Fruit fly (Drosophila melanogaster) ovary, adult (tissue): ENCODE results near the gene stumps.

Experiments
- CG17801 ChIP-seq: fragments of 200-800 bp; optimal IDR thresholded peaks from 2 replicates; lab custom pipeline; 2019; ENCODE audit warnings: missing biosample characterization, mild to moderate bottlenecking, missing genetic modification characterization, moderate library complexity; ENCODE audit not compliant: partially characterized antibody

Gene stumps

DNA sequence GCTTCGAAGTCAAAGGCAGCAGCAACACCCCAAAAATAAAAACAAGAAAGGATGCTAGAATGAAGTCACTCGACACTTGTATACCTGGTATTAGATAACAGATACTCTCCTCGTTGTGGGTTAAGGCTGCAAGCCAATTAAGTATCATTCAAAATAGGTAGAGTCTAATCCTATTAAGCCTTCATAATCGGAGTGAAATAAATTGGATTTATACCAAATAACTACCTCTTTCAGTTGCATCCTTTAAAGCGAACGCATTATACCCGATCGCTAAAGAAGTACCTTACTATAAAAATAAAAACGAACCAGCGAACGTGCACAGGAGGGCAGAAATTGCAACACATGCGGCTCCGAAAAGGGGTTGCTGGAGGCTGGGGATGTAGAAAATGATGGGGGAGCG, 45.6 kb downstream of the stumps start:
- no peak for TF ChIP-seq CG17801 (GFP tag; lab: Kevin White, UChicago)

DNA sequence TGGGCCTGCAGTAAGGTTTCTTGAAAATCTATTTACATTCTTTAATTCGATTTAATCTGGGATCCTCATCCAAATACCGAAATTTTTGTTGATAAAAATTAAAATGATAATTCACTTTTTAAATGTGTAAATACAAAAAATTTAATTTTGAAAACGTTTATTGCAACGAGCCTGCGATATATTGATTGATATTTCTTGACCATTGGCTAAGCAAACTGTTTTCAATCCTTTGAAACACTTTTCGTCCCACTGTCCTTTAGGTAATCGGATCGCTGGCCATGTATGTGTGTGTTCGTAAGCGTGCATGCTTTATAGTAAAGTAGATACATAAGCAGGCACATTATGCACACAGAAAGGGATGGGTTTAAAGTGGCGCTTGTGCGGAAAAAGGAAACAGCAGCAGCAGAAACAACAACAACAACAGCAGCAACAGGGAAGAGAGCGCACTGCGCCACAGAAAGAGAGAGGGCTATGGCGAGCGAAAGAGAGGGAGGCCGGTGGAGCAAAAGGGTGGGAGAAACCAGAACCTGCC, 47.1 kb downstream of the stumps start:
- no peak for TF ChIP-seq CG17801 (GFP tag; lab: Kevin White, UChicago)

DNA sequence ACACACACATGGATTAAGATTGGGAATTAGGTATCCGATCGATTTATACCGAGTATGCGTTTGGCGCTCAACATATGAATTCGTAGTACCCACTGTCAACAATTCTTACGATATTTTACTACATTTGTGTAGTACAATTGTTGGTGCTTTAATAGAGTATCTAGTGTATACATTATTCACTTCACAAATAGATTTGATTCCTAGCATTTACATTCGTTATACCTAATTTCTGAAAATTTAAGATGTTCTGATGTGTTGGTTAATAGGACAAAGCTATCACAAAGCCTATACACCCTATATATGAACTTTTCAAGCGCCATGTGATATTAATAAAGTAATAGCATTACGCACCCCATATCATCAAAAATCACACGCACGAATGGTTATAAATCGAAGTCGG, 47.7 kb downstream of the stumps start:
- TF ChIP-seq CG17801 (GFP tag; lab: Kevin White, UChicago): no peak

DNA sequence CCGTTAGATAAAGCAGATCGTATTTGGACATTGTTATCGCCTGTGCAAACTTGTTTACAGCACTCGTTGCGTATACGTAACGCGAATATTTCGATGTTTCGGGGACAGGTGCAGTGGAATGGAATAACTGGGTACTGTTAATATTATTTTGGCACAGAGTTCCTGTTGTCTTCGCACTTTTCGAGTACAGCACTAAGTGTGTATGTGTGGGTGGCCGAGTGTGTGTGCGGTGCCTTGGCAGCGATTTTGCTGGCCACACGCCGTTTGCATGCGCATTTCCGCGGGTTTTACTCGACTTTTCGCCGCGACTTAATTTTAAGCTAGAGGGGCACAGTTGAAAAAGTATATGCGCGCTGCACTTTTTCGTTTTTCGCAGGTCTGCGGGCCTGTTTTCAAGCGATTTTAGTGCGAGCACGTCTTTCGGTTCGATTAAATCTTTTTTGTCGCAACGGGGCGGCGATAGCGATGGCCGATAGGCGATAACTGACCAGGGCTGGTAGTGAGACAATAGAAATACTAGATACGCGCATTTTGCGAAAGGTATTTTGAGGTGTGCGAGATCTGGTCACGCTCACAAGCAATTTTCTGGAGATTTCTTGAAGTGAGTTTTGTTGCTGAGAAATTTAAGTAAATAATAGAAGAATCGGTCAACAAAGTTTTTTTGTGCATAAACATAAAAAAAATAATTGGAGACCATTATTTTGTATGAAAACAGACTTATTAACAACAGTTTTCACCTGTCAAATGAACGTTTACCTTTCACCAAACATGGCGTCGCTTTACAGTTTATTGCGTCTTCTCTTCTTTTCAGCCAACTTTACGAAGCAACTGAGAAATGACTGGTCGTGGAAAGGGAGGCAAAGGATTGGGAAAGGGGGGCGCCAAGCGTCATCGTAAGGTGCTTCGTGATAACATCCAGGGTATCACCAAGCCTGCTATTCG, 48.5 kb downstream of the stumps start, which contains the start of the genes put and His4r:
TSS of gene put (minus strand) at position 489 of the 942 bp plus-strand sequence.
TSS of gene His4r (plus strand) at position 541 of the 942 bp plus-strand sequence.
- TF ChIP-seq CG17801 (GFP tag; lab: Kevin White, UChicago): peak; percentile 29

DNA sequence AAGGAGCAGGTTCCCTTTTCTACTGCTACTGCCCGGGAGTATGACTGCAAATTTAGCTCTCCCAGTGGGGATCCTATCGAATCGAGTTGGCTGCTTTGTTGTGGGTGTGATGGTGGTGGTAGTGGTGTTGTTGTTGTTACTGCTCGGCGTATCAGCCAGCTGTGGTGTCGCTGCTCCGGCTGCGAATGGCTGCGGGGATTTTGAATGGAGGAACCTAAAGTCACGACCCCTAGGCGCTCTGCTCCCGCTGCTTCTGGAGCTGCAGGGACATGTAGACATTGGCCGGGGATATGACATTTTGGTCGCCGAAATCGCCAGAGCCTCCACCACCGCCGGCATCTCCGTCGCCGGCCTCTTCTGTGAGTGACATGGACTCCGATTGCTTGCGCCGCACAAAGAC, 49.8 kb downstream of the stumps start:
- no peak for TF ChIP-seq CG17801 (GFP tag; lab: Kevin White, UChicago)

DNA sequence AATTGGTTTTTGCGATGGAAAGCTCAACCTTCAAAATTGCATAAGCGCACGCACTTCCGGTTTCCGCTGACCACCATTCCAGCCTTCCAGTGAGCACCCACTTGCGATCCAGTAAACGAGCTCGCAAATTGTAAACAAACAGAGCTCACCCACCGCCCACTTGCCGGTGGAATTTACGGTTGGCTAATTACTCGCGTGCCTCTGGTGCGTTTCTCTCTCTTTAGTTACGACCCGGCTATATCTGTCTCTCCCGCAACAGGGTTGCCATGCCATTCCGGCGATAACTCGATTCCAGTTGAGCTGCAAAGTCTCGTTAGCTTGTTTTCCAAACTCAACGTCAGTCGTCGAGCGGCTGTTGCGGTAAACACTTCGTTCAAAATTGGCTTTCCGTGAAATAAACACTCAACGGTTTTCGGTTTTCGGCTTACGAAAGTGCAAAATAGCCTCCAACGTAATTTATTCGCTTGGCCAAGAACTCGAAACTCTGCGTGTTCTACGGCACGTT, 53.2 kb downstream of the stumps start, which contains the start of gene Cad88C:
TSS of gene Cad88C (plus strand) at position 360 of the 505 bp plus-strand sequence.
- TF ChIP-seq CG17801 (GFP tag; lab: Kevin White, UChicago): peak; percentile 4

DNA sequence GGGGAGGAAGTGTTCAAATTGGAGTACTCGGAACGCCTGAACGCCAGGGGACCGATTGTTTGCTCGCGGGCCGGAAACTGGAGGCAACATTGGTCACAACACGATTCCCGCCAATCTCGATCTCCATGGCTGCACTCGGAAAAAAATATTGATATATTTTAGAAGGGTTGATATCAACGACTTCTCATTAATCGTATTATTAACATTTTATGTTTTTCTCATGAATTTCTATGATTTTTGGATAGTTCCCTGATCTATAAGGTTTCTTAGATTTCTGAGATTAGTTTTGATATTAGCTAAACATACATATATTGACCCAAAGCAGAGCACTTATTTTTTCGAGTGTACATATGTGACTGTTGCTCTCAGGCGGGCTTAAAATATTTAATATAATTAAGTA, 54.9 kb downstream of the stumps start:
- no peak for TF ChIP-seq CG17801 (GFP tag; lab: Kevin White, UChicago)

DNA sequence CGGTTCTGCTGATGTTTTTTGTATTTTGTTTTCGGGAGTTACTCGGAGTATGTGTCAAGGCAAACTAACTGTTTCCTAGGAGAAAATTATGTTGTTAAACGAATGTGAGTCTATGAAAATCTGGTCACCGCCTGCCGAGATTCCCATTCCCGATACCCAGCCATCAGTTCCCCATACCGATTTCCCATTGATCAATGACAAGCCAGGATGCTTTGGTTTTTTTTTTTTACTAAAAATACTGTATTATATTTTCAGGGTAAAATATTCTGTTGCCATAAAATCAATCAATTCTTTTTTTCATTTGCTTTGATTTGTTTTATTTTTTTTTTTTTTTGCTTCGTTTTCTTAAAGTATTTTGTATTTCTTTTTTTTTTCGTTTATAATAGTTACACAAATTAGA, 65.4 kb downstream of the stumps start, which contains the start of gene CG7886:
TSS of gene CG7886 (minus strand) at position 101 of the 400 bp plus-strand sequence.
- TF ChIP-seq CG17801 (GFP tag; lab: Kevin White, UChicago): no peak

DNA sequence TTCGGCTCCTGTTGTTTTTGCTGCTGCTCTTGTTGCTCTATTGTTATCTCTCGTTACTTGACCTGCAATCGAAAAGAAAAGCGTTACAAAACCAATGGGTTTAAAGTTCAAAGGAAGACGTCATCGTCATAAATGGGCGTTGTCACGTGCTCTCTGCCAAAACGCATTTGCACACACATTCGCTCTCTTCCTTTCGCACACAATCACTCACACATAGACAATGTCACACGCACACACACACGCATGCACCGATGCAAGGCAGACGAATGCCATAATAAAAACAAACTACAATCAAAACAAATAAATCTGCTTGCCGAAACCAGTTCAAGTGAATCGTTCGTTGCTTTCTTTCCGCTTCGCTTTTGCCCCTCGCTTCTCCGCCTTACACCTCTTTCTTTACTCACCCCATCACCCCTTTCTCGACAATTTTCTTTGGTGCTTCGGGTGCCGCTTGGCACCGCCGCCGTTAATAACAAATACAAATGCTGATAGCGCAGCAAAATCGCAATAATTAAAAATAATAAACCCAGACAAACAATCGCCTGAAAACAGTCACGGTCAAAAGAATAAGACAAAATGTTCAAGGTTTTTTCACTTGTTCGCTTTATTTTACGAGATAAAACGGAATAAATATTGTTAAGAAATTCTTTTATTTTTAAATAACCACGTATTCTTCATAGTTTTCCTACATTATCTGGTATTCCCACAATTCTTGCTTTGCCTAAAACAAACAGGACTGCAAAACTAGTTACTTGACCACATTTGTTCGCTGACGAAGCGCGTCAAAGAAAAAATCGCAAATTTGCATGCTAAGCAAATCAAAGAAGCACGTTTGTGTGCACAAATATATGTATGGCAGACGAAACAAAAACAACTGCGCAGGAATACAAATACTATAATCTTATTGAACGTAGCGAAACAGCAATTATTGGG, 72.6 kb downstream of the stumps start:
- TF ChIP-seq CG17801 (GFP tag; lab: Kevin White, UChicago): peak; percentile 86

DNA sequence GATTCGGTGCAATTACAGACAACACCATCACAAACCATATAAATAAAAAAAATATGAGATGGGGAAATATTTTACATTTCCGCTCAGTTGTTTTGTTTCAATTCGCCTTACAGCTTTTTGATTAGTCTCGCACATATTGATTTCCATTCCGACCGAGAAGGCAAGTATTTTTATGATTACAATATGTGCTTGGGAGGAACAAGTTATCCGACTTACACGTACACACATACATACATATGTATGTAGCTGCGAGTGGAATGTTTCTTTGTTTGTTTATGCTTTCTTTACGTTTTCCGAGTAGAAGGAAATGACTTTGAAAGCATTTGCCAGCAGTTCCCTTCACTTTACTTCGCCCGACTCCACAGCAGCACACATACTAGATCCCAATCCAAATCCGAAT, 73.3 kb downstream of the stumps start:
- no peak for TF ChIP-seq CG17801 (GFP tag; lab: Kevin White, UChicago)

DNA sequence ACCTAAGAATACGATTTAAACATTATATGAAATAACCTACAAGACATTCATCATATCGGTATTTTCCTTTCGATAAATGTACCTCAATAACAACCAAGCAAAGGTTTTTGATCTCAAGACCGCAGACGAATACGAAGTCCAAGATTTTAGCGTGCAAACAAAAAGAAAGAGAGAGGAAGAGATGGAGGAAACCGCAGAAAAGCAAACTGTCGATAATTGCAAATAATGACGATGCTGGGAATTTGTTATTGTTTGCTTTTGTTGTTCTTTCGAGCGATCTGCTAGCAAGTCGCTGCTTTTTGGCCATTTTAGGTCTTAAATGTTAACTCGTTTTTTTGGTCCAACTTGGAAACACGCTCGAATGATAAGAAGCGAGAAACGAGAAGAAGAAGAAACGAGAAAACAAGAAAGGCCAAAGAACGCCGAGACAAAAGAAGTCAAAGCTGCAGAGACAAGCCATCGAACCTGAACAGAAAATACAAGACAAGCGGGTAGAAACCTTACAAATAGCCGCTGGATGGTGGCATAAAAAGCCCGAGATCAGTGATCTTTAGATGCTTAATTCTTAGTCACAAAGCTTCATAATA, 74.2 kb downstream of the stumps start:
- TF ChIP-seq CG17801 (GFP tag; lab: Kevin White, UChicago): no peak

DNA sequence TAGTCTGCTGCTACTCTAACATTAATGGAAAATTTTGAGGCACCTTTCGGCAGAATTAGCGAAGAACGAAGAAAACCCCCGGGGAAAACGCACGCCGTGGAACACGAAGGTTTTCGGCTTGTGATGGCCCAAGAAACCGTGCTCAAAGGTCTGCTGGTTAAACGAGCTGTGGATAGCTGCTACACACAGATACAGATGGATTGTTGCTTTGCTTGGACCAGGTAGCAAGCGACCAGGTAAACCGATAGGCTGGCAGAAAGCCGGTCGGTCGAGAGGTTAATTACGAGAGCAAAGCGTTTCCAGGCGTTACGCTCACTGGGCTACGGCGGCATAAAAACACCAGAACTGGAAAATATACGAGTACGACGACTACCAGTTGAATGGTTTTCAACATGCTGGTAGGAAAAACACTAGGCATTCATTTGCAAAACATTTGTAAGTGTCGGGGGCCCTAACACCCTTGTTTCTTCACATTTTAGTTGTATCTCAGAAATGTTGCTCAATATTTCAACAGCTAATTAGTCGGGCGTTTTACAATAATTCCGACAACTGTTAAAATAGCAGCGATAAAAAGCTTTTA, 75.4 kb downstream of the stumps start:
- TF ChIP-seq CG17801 (GFP tag; lab: Kevin White, UChicago): no peak

DNA sequence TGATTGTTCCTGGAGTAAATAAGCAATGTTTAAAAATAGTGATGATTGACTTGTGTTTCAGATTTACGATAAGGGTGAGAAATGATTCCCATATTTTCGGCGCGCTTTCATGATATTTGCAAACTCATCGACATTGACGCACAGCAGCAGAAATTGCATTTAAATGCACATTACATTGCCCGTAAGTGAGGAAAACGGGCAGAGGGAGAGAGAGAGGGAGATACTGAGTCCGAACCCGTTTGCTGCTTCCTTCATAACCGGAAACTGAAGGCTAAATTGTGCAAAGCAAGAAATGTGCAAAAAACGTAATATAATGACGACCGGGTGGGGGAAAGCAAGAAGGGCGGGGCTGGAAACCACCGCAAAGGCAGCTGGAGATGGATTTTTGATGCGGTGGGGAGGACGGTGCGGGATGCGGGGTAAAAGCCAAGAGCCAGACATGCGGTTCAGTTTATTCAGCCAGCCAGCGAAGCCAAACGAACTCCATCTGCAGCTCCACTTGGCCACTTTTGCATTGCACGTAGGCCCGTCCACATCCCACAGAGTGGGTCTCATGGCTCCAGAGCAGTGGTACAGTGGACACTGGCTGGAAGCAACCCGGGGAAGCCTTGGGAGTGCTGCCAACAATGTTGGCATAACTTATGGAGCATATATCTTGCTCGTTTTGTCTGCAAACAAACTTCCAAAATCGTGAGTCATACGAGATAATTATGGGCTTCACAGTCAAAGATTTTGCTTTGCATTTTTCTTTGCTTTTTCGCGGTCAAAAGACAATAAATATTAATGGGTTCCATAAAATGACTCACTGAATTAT, 76.2 kb downstream of the stumps start:
- no peak for TF ChIP-seq CG17801 (GFP tag; lab: Kevin White, UChicago)
